Worm (Caenorhabditis elegans) whole organism, late embryonic: Measurements from ENCODE around the gene peli-1.

ENCODE experiments used
- K02D7.2 ChIP-seq: sonication (generic microtip); optimal IDR thresholded peaks from 2 replicates; lab custom pipeline; 2017; ENCODE audit warnings: mild to moderate bottlenecking, missing genetic modification characterization, missing compliant biosample characterization
- ama-1 ChIP-seq: fragments of 150-350 bp; optimal IDR thresholded peaks from 2 replicates; lab custom pipeline; 2014
- dve-1 ChIP-seq: sonication (generic microtip); optimal IDR thresholded peaks from 2 replicates; lab custom pipeline; 2017; ENCODE audit warnings: antibody characterized with exemption, mild to moderate bottlenecking, missing genetic modification characterization, missing compliant biosample characterization
- hlh-8 ChIP-seq: sonication (generic microtip); optimal IDR thresholded peaks from 2 replicates; lab custom pipeline; 2016; ENCODE audit warnings: missing genotype, missing genetic modification characterization, missing compliant biosample characterization
- odd-2 ChIP-seq: sonication (generic microtip); optimal IDR thresholded peaks from 2 replicates; lab custom pipeline; 2017; ENCODE audit warnings: antibody characterized with exemption, mild to moderate bottlenecking, missing genetic modification characterization, missing compliant biosample characterization
- pros-1 ChIP-seq: fragments of 150-350 bp; optimal IDR thresholded peaks from 2 replicates; lab custom pipeline; 2014; ENCODE audit warnings: missing biosample characterization, missing genetic modification reagents, missing genetic modification characterization
- rnt-1 ChIP-seq: sonication (generic microtip); optimal IDR thresholded peaks from 2 replicates; lab custom pipeline; 2016; ENCODE audit warnings: missing genetic modification characterization, missing compliant biosample characterization
- sox-4 ChIP-seq: sonication (generic microtip); optimal IDR thresholded peaks from 2 replicates; lab custom pipeline; 2017; ENCODE audit warnings: mild to moderate bottlenecking, missing genetic modification characterization, inconsistent platforms, missing compliant biosample characterization
- zip-5 ChIP-seq: sonication (generic microtip); optimal IDR thresholded peaks from 2 replicates; lab custom pipeline; 2016; ENCODE audit warnings: missing genetic modification characterization, missing compliant biosample characterization

DNA sequence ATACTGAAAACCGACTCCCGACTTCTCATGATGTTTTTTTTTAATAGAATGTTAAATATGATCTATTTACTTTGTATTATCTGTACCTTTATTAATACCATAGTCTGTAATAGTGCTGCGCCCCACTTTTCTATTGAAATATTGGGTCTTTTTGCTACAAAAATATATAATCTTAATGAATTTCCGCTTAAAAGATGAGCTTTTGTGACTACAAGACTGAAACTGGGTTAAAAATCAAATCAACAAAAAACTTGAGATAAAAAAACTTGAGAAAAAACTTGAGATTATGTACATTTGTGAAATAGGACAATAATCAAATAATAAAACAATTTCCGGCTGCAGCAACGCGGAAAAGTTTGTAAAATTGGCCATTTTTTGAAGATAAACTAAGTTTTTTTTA, 25.2 kb downstream of the peli-1 start, which contains the start of gene K09H11.15:
- TF ChIP-seq ama-1 (lab: Kevin White, UChicago) (no peak), pros-1 (no peak), sox-4 (tag; lab: Kevin White, UChicago) (no peak), zip-5 (tag; lab: Kevin White, UChicago) (no peak), dve-1 (tag; lab: Kevin White, UChicago) (no peak), K02D7.2 (tag; lab: Kevin White, UChicago) (no peak), hlh-8 (tag; lab: Kevin White, UChicago) (no peak), odd-2 (no peak), rnt-1 (tag; lab: Kevin White, UChicago) (no peak)
